Fruit fly (Drosophila melanogaster) whole organism, embryonic: ENCODE measurements around the gene CG43218.

ENCODE experiments used
- Atf6 ChIP-seq: fragments of 200-800 bp; sonication (Bioruptor generic); IDR thresholded peaks from 2 replicates; pipeline ENCODE4 v1.3.6; 2022; ENCODE audit warnings: missing biosample characterization, missing genetic modification characterization
- B-H1 ChIP-seq: fragments of 200-800 bp; sonication (Bioruptor generic); IDR thresholded peaks from 3 replicates; pipeline ENCODE4 v1.3.6; 2022; ENCODE audit warnings: missing biosample characterization, missing genetic modification characterization
- CG10654 ChIP-seq: fragments of 200-800 bp; sonication (Bioruptor generic); optimal IDR thresholded peaks from 2 replicates; lab custom pipeline; 2016; ENCODE audit warnings: missing biosample characterization, missing genetic modification characterization
- CG11093 ChIP-seq: fragments of 200-800 bp; sonication (Bioruptor generic); IDR thresholded peaks from 3 replicates; pipeline ENCODE4 v1.3.6; 2022; ENCODE audit warnings: missing biosample characterization, missing genetic modification characterization
- CG11695 ChIP-seq: fragments of 200-800 bp; sonication (Bioruptor generic); IDR thresholded peaks from 3 replicates; pipeline ENCODE4 v1.3.6; 2022; ENCODE audit warnings: missing biosample characterization, missing genetic modification characterization
- CG11696 ChIP-seq: fragments of 200-800 bp; sonication (Bioruptor generic); IDR thresholded peaks from 2 replicates; pipeline ENCODE4 v1.3.6; 2022; ENCODE audit warnings: missing biosample characterization, missing genetic modification characterization
- CG12071 ChIP-seq: fragments of 200-800 bp; sonication (Bioruptor generic); optimal IDR thresholded peaks from 3 replicates; lab custom pipeline; 2018; ENCODE audit warnings: missing biosample characterization, mild to moderate bottlenecking, missing genetic modification characterization
- CG12659 ChIP-seq: fragments of 200-800 bp; sonication (Bioruptor generic); optimal IDR thresholded peaks from 3 replicates; lab custom pipeline; 2017; ENCODE audit warnings: mild to moderate bottlenecking, missing biosample characterization, missing genetic modification reagents, missing genetic modification characterization
- CG12744 ChIP-seq: fragments of 200-800 bp; sonication (Bioruptor generic); optimal IDR thresholded peaks from 2 replicates; lab custom pipeline; 2016; ENCODE audit warnings: missing biosample characterization, missing genetic modification characterization
- CG13624 ChIP-seq: fragments of 200-800 bp; sonication (Bioruptor generic); optimal IDR thresholded peaks from 2 replicates; lab custom pipeline; 2016; ENCODE audit warnings: missing biosample characterization, missing genetic modification characterization
- CG1603 ChIP-seq: fragments of 200-800 bp; sonication (Bioruptor generic); optimal IDR thresholded peaks from 2 replicates; lab custom pipeline; 2019; ENCODE audit warnings: missing biosample characterization, mild to moderate bottlenecking, missing genetic modification characterization, moderate library complexity
- CG1647 ChIP-seq: fragments of 200-800 bp; sonication (Bioruptor generic); optimal IDR thresholded peaks from 3 replicates; lab custom pipeline; 2016; ENCODE audit warnings: missing biosample characterization, missing genetic modification characterization
- CG17328 ChIP-seq: fragments of 200-800 bp; sonication (Bioruptor generic); IDR thresholded peaks from 2 replicates; pipeline ENCODE4 v1.3.6; 2022; ENCODE audit warnings: missing biosample characterization, missing genetic modification characterization
- CG2129 ChIP-seq: fragments of 200-800 bp; sonication (Bioruptor generic); IDR thresholded peaks from 2 replicates; pipeline ENCODE4 v1.3.6; 2022; ENCODE audit warnings: missing biosample characterization, missing genetic modification characterization; ENCODE audit not compliant: partially characterized antibody
- CG31224 ChIP-seq: fragments of 200-800 bp; sonication (Bioruptor generic); IDR thresholded peaks from 2 replicates; pipeline ENCODE4 v1.3.6; 2022; ENCODE audit warnings: missing biosample characterization, missing genetic modification characterization
- CG3163 ChIP-seq: fragments of 200-800 bp; sonication (Bioruptor generic); optimal IDR thresholded peaks from 3 replicates; lab custom pipeline; 2016; ENCODE audit warnings: missing biosample characterization, missing genetic modification characterization
- CG3838 ChIP-seq: fragments of 200-800 bp; sonication (Bioruptor generic); optimal IDR thresholded peaks from 3 replicates; lab custom pipeline; 2016; ENCODE audit warnings: missing biosample characterization, missing genetic modification characterization
- CG6765 ChIP-seq: fragments of 200-800 bp; sonication (Bioruptor generic); optimal IDR thresholded peaks from 3 replicates; lab custom pipeline; 2017; ENCODE audit warnings: missing biosample characterization, mild to moderate bottlenecking, missing genetic modification characterization
- CG7372 ChIP-seq: fragments of 200-800 bp; sonication (Bioruptor generic); IDR thresholded peaks from 2 replicates; pipeline ENCODE4 v1.3.6; 2022; ENCODE audit warnings: missing biosample characterization, missing genetic modification characterization
- CG7556 ChIP-seq: fragments of 200-800 bp; sonication (Bioruptor generic); optimal IDR thresholded peaks from 2 replicates; lab custom pipeline; 2017; ENCODE audit warnings: missing biosample characterization, mild to moderate bottlenecking, missing genetic modification characterization
- CG7839 ChIP-seq: fragments of 200-800 bp; sonication (Bioruptor generic); optimal IDR thresholded peaks from 3 replicates; lab custom pipeline; 2018; ENCODE audit warnings: missing biosample characterization, mild to moderate bottlenecking, missing genetic modification characterization, moderate library complexity
- CG9932 ChIP-seq: fragments of 200-800 bp; sonication (Bioruptor generic); IDR thresholded peaks from 2 replicates; pipeline ENCODE4 v1.3.6; 2022; ENCODE audit warnings: missing biosample characterization, missing genetic modification characterization
- Fer1 ChIP-seq: fragments of 200-800 bp; sonication (Bioruptor generic); optimal IDR thresholded peaks from 2 replicates; lab custom pipeline; 2017; ENCODE audit warnings: missing biosample characterization, mild to moderate bottlenecking, missing genetic modification characterization
- Fer2 ChIP-seq: fragments of 200-800 bp; sonication (Bioruptor generic); optimal IDR thresholded peaks from 2 replicates; lab custom pipeline; 2018; ENCODE audit warnings: missing biosample characterization, mild to moderate bottlenecking, missing genetic modification characterization, moderate library complexity
- Hmr ChIP-seq: fragments of 200-800 bp; sonication (Bioruptor generic); optimal IDR thresholded peaks from 3 replicates; lab custom pipeline; 2017; ENCODE audit warnings: mild to moderate bottlenecking, missing biosample characterization, missing genetic modification reagents, missing genetic modification characterization
- Myb ChIP-seq: fragments of 200-800 bp; sonication (Bioruptor generic); optimal IDR thresholded peaks from 2 replicates; lab custom pipeline; 2016; ENCODE audit warnings: missing biosample characterization, missing genetic modification characterization
- Poxn ChIP-seq: fragments of 200-800 bp; sonication (Bioruptor generic); IDR thresholded peaks from 2 replicates; pipeline ENCODE4 v1.3.6; 2022; ENCODE audit warnings: missing biosample characterization, missing genetic modification characterization
- Sox102F ChIP-seq: fragments of 200-800 bp; sonication (Bioruptor generic); optimal IDR thresholded peaks from 2 replicates; lab custom pipeline; 2018; ENCODE audit warnings: missing biosample characterization, mild to moderate bottlenecking, missing genetic modification characterization, moderate library complexity
- Ssrp ChIP-seq: fragments of 200-800 bp; sonication (Bioruptor generic); optimal IDR thresholded peaks from 2 replicates; lab custom pipeline; 2018; ENCODE audit warnings: missing biosample characterization, mild to moderate bottlenecking, missing genetic modification characterization, moderate library complexity
- aop ChIP-seq: fragments of 200-800 bp; sonication (Bioruptor generic); IDR thresholded peaks from 2 replicates; pipeline ENCODE4 v1.3.6; 2022; ENCODE audit warnings: missing biosample characterization, missing genetic modification characterization
- br ChIP-seq: fragments of >200 bp; optimal IDR thresholded peaks from 2 replicates; lab custom pipeline; 2017
- cwo ChIP-seq: fragments of 200-800 bp; sonication (Bioruptor generic); optimal IDR thresholded peaks from 3 replicates; lab custom pipeline; 2017; ENCODE audit warnings: missing biosample characterization, missing genetic modification characterization, mild to moderate bottlenecking, moderate library complexity, missing genetic modification reagents
- da ChIP-seq: fragments of 200-800 bp; sonication (Bioruptor generic); optimal IDR thresholded peaks from 2 replicates; lab custom pipeline; 2016; ENCODE audit warnings: missing biosample characterization, missing genetic modification characterization
- gfzf ChIP-seq: fragments of 200-800 bp; sonication (Bioruptor generic); optimal IDR thresholded peaks from 2 replicates; lab custom pipeline; 2016; ENCODE audit warnings: missing biosample characterization, mild to moderate bottlenecking, missing genetic modification characterization, moderate library complexity
- ind ChIP-seq: fragments of 200-800 bp; sonication (Bioruptor generic); optimal IDR thresholded peaks from 3 replicates; lab custom pipeline; 2016; ENCODE audit warnings: missing biosample characterization, missing genetic modification characterization
- jigr1 ChIP-seq: fragments of 200-800 bp; sonication (Bioruptor generic); IDR thresholded peaks from 3 replicates; pipeline ENCODE4 v1.3.6; 2022; ENCODE audit warnings: missing biosample characterization, missing genetic modification characterization
- nmo ChIP-seq: fragments of 200-800 bp; sonication (Bioruptor generic); optimal IDR thresholded peaks from 2 replicates; lab custom pipeline; 2018; ENCODE audit warnings: missing biosample characterization, mild to moderate bottlenecking, missing genetic modification characterization, moderate library complexity
- oc ChIP-seq: fragments of 200-800 bp; sonication (Bioruptor generic); optimal IDR thresholded peaks from 2 replicates; lab custom pipeline; 2018; ENCODE audit warnings: missing biosample characterization, mild to moderate bottlenecking, missing genetic modification characterization, moderate library complexity
- peb ChIP-seq: fragments of 200-800 bp; sonication (Bioruptor generic); IDR thresholded peaks from 2 replicates; pipeline ENCODE4 v1.3.6; 2022; ENCODE audit warnings: missing biosample characterization, missing genetic modification characterization
- psq ChIP-seq: fragments of 200-800 bp; sonication (Bioruptor generic); optimal IDR thresholded peaks from 2 replicates; lab custom pipeline; 2017; ENCODE audit warnings: missing biosample characterization, missing genetic modification characterization
- pzg ChIP-seq: fragments of 200-800 bp; sonication (Bioruptor generic); optimal IDR thresholded peaks from 3 replicates; lab custom pipeline; 2018; ENCODE audit warnings: missing biosample characterization, mild to moderate bottlenecking, missing genetic modification characterization, moderate library complexity
- repo ChIP-seq: fragments of 200-800 bp; sonication (Bioruptor generic); optimal IDR thresholded peaks from 2 replicates; lab custom pipeline; 2016; ENCODE audit warnings: missing biosample characterization, missing genetic modification characterization
- sqz ChIP-seq: fragments of 200-800 bp; sonication (Bioruptor generic); optimal IDR thresholded peaks from 3 replicates; lab custom pipeline; 2018; ENCODE audit warnings: missing biosample characterization, mild to moderate bottlenecking, missing genetic modification characterization
- ssp ChIP-seq: fragments of 200-800 bp; sonication (Bioruptor generic); IDR thresholded peaks from 2 replicates; pipeline ENCODE4 v1.3.6; 2022; ENCODE audit warnings: missing biosample characterization, missing genetic modification characterization
- stc ChIP-seq: fragments of 200-800 bp; sonication (Bioruptor generic); IDR thresholded peaks from 2 replicates; pipeline ENCODE4 v1.3.6; 2022; ENCODE audit warnings: missing biosample characterization, missing genetic modification characterization
- tio ChIP-seq: fragments of 200-800 bp; sonication (Bioruptor generic); optimal IDR thresholded peaks from 2 replicates; lab custom pipeline; 2017; ENCODE audit warnings: missing biosample characterization, missing genetic modification characterization, inconsistent platforms
- trh ChIP-seq: fragments of 200-800 bp; sonication (Bioruptor generic); optimal IDR thresholded peaks from 2 replicates; lab custom pipeline; 2016; ENCODE audit warnings: missing biosample characterization, missing genetic modification characterization
- ttk ChIP-seq: fragments of 200-800 bp; sonication (Bioruptor generic); IDR thresholded peaks from 2 replicates; pipeline ENCODE4 v2.1.2; 2022; ENCODE audit warnings: missing biosample characterization, missing genetic modification characterization
- twi ChIP-seq: fragments of 200-800 bp; optimal IDR thresholded peaks from 2 replicates; lab custom pipeline; 2019; ENCODE audit warnings: missing biosample characterization, mild to moderate bottlenecking, missing genetic modification characterization, moderate library complexity
- tx ChIP-seq: fragments of 200-800 bp; sonication (Bioruptor generic); optimal IDR thresholded peaks from 2 replicates; lab custom pipeline; 2016; ENCODE audit warnings: missing biosample characterization, missing genetic modification characterization

Gene CG43218

dm6 chr3L:21285639-21286338 is 28.0 kb downstream of the CG43218 start, which contains the start of the genes CG12974 and pzg (continued):
- peak; percentile 78 for TF ChIP-seq CG1647 (GFP tag; lab: Kevin White, UChicago)
- peak; percentile 78 for TF ChIP-seq peb
- peak; percentile 41 for TF ChIP-seq trh (GFP tag; lab: Kevin White, UChicago)
- peak; percentile 79 for TF ChIP-seq B-H1
- 0 out of 2 replicates have a peak, but pooled peaks have one; percentile 37 for TF ChIP-seq Poxn
- TF ChIP-seq ind (GFP tag; lab: Kevin White, UChicago): peak; percentile 64
- TF ChIP-seq gfzf (GFP tag; lab: Kevin White, UChicago): peak; percentile 70
- TF ChIP-seq twi (tag; lab: Kevin White, UChicago): peak; percentile 63
- TF ChIP-seq CG9932 (GFP tag; lab: Robert Waterston, UW): peak; percentile 91
- TF ChIP-seq CG7839 (tag; lab: Kevin White, UChicago): peak; percentile 70
- peak; percentile 82 for TF ChIP-seq Atf6
- peak; percentile 80 for TF ChIP-seq CG7372 (GFP tag; lab: Robert Waterston, UW)
- no peak for TF ChIP-seq psq (GFP tag; lab: Kevin White, UChicago)
- TF ChIP-seq CG11695 (GFP tag; lab: Robert Waterston, UW): peak; percentile 34; the same call in 1 of the 3 replicates
- TF ChIP-seq CG13624 (GFP tag; lab: Kevin White, UChicago): peak; percentile 69
- TF ChIP-seq ssp: peak; percentile 86
- TF ChIP-seq CG31224 (GFP tag; lab: Robert Waterston, UW): peak; percentile 48; the same call in 1 of the 2 replicates
- TF ChIP-seq Myb: peak; percentile 70
- peak; percentile 83 for TF ChIP-seq Hmr
- peak; percentile 79 for TF ChIP-seq ttk (GFP tag; lab: Robert Waterston, UW)
- peak; percentile 55 for TF ChIP-seq da (GFP tag; lab: Kevin White, UChicago)
- TF ChIP-seq CG7556: peak; percentile 61
- peak; percentile 65 for TF ChIP-seq CG6765 (GFP tag; lab: Kevin White, UChicago)
- TF ChIP-seq aop (GFP tag; lab: Robert Waterston, UW): no peak; the same call in 1 of the 2 replicates
- peak; percentile 50 for TF ChIP-seq CG3838 (GFP tag; lab: Kevin White, UChicago)
- no peak for TF ChIP-seq CG11696
- peak; percentile 55 for TF ChIP-seq CG12744 (GFP tag; lab: Kevin White, UChicago)
- peak; percentile 64; the same call in 1 of the 3 replicates for TF ChIP-seq jigr1 (GFP tag; lab: Robert Waterston, UW)
- peak; percentile 64 for TF ChIP-seq CG3163 (GFP tag; lab: Kevin White, UChicago)
- peak; percentile 90 for TF ChIP-seq Ssrp
- peak; percentile 62 for TF ChIP-seq CG17328 (GFP tag; lab: Robert Waterston, UW)
- peak; percentile 71; the same call in 2 of the 3 replicates for TF ChIP-seq CG11093
- no peak for TF ChIP-seq br (lab: Kevin White, UChicago)
- TF ChIP-seq oc (tag; lab: Kevin White, UChicago): no peak
- peak; percentile 67 for TF ChIP-seq CG10654 (GFP tag; lab: Kevin White, UChicago)
- TF ChIP-seq Fer1 (GFP tag; lab: Kevin White, UChicago): peak; percentile 67
- TF ChIP-seq tx: peak; percentile 69
- peak; percentile 96 for TF ChIP-seq pzg
- TF ChIP-seq CG2129 (GFP tag; lab: Robert Waterston, UW): no peak
- TF ChIP-seq Fer2 (tag; lab: Kevin White, UChicago): peak; percentile 61
- TF ChIP-seq Sox102F (GFP tag; lab: Kevin White, UChicago): peak; percentile 90
- TF ChIP-seq CG12659: peak; percentile 93
- peak; percentile 72 for TF ChIP-seq sqz (GFP tag; lab: Kevin White, UChicago)
- peak; percentile 51 for TF ChIP-seq repo
- peak; percentile 62; the same call in 1 of the 2 replicates for TF ChIP-seq stc
- peak; percentile 41 for TF ChIP-seq CG12071 (GFP tag; lab: Kevin White, UChicago)
- TF ChIP-seq cwo (GFP tag; lab: Kevin White, UChicago): no peak
- peak; percentile 97 for TF ChIP-seq CG1603 (tag; lab: Kevin White, UChicago)
- no peak for TF ChIP-seq tio (GFP tag; lab: Kevin White, UChicago)
- TF ChIP-seq nmo: peak; percentile 94
